Worm (Caenorhabditis elegans) whole organism, L2 larva: ENCODE measurements around the gene mdt-20.

Experiments
- R02D3.7 ChIP-seq: fragments of 150-350 bp; optimal IDR thresholded peaks from 2 replicates; lab custom pipeline; 2014; ENCODE audit warnings: missing biosample characterization, missing genetic modification characterization
- ama-1 ChIP-seq: fragments of 150-350 bp; optimal IDR thresholded peaks from 2 replicates; lab custom pipeline; 2018; ENCODE audit warnings: inconsistent platforms
- blmp-1 ChIP-seq: sonication (generic microtip); optimal IDR thresholded peaks from 2 replicates; lab custom pipeline; 2017; ENCODE audit warnings: missing genetic modification characterization, mild to moderate bottlenecking, missing compliant biosample characterization, antibody characterized with exemption, moderate library complexity; ENCODE audit not compliant: insufficient read depth
- ceh-82 ChIP-seq: fragments of 150-350 bp; optimal IDR thresholded peaks from 2 replicates; lab custom pipeline; 2014; ENCODE audit warnings: missing biosample characterization, missing genetic modification characterization
- crh-2 ChIP-seq: sonication (generic microtip); optimal IDR thresholded peaks from 2 replicates; lab custom pipeline; 2017; ENCODE audit warnings: missing biosample characterization, missing genetic modification characterization
- elt-3 ChIP-seq: sonication (generic microtip); optimal IDR thresholded peaks from 2 replicates; lab custom pipeline; 2017; ENCODE audit warnings: missing biosample characterization, missing genetic modification characterization
- lin-11 ChIP-seq: fragments of 150-350 bp; sonication (generic microtip); optimal IDR thresholded peaks from 2 replicates; lab custom pipeline; 2014; ENCODE audit warnings: missing biosample characterization, missing genetic modification characterization, inconsistent platforms, mixed read lengths
- lin-13 ChIP-seq: fragments of 150-350 bp; optimal IDR thresholded peaks from 2 replicates; lab custom pipeline; 2014; ENCODE audit warnings: missing biosample characterization, missing genetic modification reagents, missing genetic modification characterization
- lin-39 ChIP-seq: fragments of 150-350 bp; optimal IDR thresholded peaks from 2 replicates; lab custom pipeline; 2014; ENCODE audit warnings: missing biosample characterization, missing genetic modification reagents, missing genetic modification characterization
- nhr-21 ChIP-seq: fragments of 150-350 bp; optimal IDR thresholded peaks from 2 replicates; lab custom pipeline; 2014; ENCODE audit warnings: missing biosample characterization, missing genetic modification characterization
- nhr-237 ChIP-seq: fragments of 150-350 bp; optimal IDR thresholded peaks from 2 replicates; lab custom pipeline; 2014; ENCODE audit warnings: missing biosample characterization, missing genetic modification characterization
- nhr-77 ChIP-seq: fragments of 150-350 bp; optimal IDR thresholded peaks from 2 replicates; lab custom pipeline; 2014; ENCODE audit warnings: missing biosample characterization, missing genetic modification characterization
- unc-62 ChIP-seq: fragments of 150-350 bp; optimal IDR thresholded peaks from 2 replicates; lab custom pipeline; 2014; ENCODE audit warnings: missing biosample characterization, missing genetic modification reagents, missing genetic modification characterization

- TF ChIP-seq nhr-21 (tag; lab: Kevin White, UChicago) = no peak
- no peak for TF ChIP-seq blmp-1
- no peak for TF ChIP-seq unc-62
- no peak for TF ChIP-seq nhr-77 (tag; lab: Kevin White, UChicago)
- no peak for TF ChIP-seq crh-2
- no peak for TF ChIP-seq ama-1 (lab: Kevin White, UChicago)
- no peak for TF ChIP-seq lin-13 (GFP tag; lab: Kevin White, UChicago)
- TF ChIP-seq lin-39 (tag; lab: Kevin White, UChicago) = no peak
- no peak for TF ChIP-seq ceh-82 (tag; lab: Kevin White, UChicago)
- TF ChIP-seq lin-11 = no peak
- TF ChIP-seq elt-3 (tag; lab: Kevin White, UChicago) = no peak
- no peak for TF ChIP-seq nhr-237 (tag; lab: Kevin White, UChicago)
- no peak for TF ChIP-seq R02D3.7 (tag; lab: Kevin White, UChicago)
Observed at ce11 chrIV:1163126-1163525, 24.5 kb upstream of the mdt-20 start, which contains the start of gene C50A2.7.
